Worm (Caenorhabditis elegans) whole organism, midembryonic: ENCODE measurements around the gene mltn-10.

ENCODE experiments used
- T22C8.4 ChIP-seq: fragments of 200-800 bp; sonication (Bioruptor generic); IDR thresholded peaks from 2 replicates; pipeline ENCODE4 v1.3.6; 2022; ENCODE audit warnings: missing genetic modification characterization, missing compliant biosample characterization
- cog-1 ChIP-seq: sonication (generic microtip); optimal IDR thresholded peaks from 2 replicates; lab custom pipeline; 2016; ENCODE audit warnings: missing genetic modification characterization, missing compliant biosample characterization
- flt-1 ChIP-seq: fragments of 200-800 bp; sonication (Bioruptor generic); IDR thresholded peaks from 2 replicates; pipeline ENCODE4 v1.3.6; 2022; ENCODE audit warnings: missing genetic modification characterization, missing compliant biosample characterization
- med-1 ChIP-seq: sonication (generic microtip); optimal IDR thresholded peaks from 2 replicates; lab custom pipeline; 2017; ENCODE audit warnings: missing genetic modification characterization, mild to moderate bottlenecking, missing compliant biosample characterization, antibody characterized with exemption, missing genetic modification reagents; ENCODE audit not compliant: insufficient read depth
- ref-1 ChIP-seq: fragments of 200-800 bp; sonication (Bioruptor generic); conservative IDR thresholded peaks from 2 replicates; pipeline ENCODE4 v1.3.6; 2022; ENCODE audit warnings: missing genetic modification reagents, missing genetic modification characterization, missing compliant biosample characterization
- ztf-23 ChIP-seq: fragments of 200-800 bp; sonication (Bioruptor generic); IDR thresholded peaks from 2 replicates; pipeline ENCODE4 v1.3.6; 2022; ENCODE audit warnings: missing genetic modification reagents, missing genetic modification characterization, missing compliant biosample characterization
- ztf-29 ChIP-seq: fragments of 200-800 bp; sonication (Bioruptor generic); IDR thresholded peaks from 2 replicates; pipeline ENCODE4 v1.3.6; 2022; ENCODE audit warnings: missing genetic modification reagents, missing genetic modification characterization, missing compliant biosample characterization

ce11 chrII:14618764-14619163 lies 4.1 kb upstream of the mltn-10 start:
- TF ChIP-seq T22C8.4 (GFP tag; lab: Robert Waterston, UW) (no peak), flt-1 (GFP tag; lab: Robert Waterston, UW) (no peak), med-1 (GFP tag; lab: Kevin White, UChicago) (no peak), cog-1 (no peak), ztf-23 (GFP tag; lab: Robert Waterston, UW) (no peak), ref-1 (GFP tag; lab: Robert Waterston, UW) (no peak), ztf-29 (no peak)
